Fruit fly (Drosophila melanogaster) whole organism, wandering third instar larva: Measurements from ENCODE around the gene SelT.

Experiments
- Hr78 ChIP-seq: fragments of >200 bp; optimal IDR thresholded peaks from 2 replicates; lab custom pipeline; 2017; ENCODE audit warnings: missing biosample characterization, missing genetic modification characterization
- dl ChIP-seq, 2 experiments: fragments of 175-275, 200-275 bp in 1 of 2; fragments of 200-275 bp in 1 of 2; sonication (Bioruptor generic); optimal IDR thresholded peaks; lab custom pipeline; 2018; ENCODE audit warnings: mild to moderate bottlenecking in 2 of 2, missing biosample characterization in 2 of 2, missing genetic modification characterization in 2 of 2, moderate library complexity in 2 of 2; ENCODE audit not compliant: partially characterized antibody in 2 of 2, insufficient read depth in 1 of 2

DNA sequence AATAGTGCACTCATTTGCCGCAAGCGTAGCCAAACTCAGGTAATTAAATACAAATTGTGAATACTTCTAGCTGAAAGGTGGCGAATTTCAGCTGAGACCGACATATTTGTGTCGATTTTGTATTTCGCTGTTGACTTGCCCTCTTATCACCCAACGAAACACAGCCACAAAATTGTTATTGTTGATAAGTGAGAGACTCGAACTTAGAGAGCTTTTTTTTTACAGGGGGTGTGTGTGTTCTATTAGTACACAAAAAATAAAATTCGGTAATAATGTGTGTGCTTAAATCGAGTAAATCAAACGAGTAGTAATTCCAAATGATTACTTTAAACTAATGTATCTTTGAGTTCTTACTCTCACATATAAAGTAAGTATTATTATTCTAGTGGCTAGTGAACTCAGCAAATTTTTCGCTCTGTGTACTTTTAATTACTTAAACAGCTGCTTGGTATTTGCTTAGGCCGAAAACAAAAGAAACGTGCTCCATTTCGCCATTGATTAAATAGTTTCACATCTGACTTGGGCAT is 50.3 kb downstream of the SelT start:
- TF ChIP-seq dl (GFP tag; optimal IDR thresholded peaks at IDR 0.05; lab: Kevin White, UChicago; ENCODE audit: insufficient read depth in 1 of 2, partially characterized antibody in 2 of 2), result no peak
- no peak for TF ChIP-seq Hr78
